Worm (Caenorhabditis elegans) whole organism, mixed stage, embryonic: ENCODE data around the gene C50E3.13.

Experiments used
- M03D4.4 ChIP-seq: sonication (generic microtip); optimal IDR thresholded peaks from 2 replicates; lab custom pipeline; 2017; ENCODE audit warnings: mild to moderate bottlenecking, missing genetic modification characterization, missing compliant biosample characterization
- bed-3 ChIP-seq: fragments of 200-800 bp; sonication (Bioruptor generic); optimal IDR thresholded peaks from 3 replicates; lab custom pipeline; 2018; ENCODE audit warnings: mild to moderate bottlenecking, missing genetic modification characterization, moderate library complexity, missing compliant biosample characterization
- ceh-39 ChIP-seq: fragments of 150-350 bp; optimal IDR thresholded peaks from 2 replicates; lab custom pipeline; 2014; ENCODE audit warnings: missing biosample characterization, missing genetic modification characterization
- ceh-43 ChIP-seq: fragments of 200-800 bp; sonication (Bioruptor generic); optimal IDR thresholded peaks from 2 replicates; lab custom pipeline; 2018; ENCODE audit warnings: mild to moderate bottlenecking, missing genetic modification characterization, moderate library complexity, missing compliant biosample characterization
- ceh-83 ChIP-seq: fragments of 200-800 bp; sonication (Bioruptor generic); optimal IDR thresholded peaks from 2 replicates; lab custom pipeline; 2018; ENCODE audit warnings: mild to moderate bottlenecking, missing genetic modification characterization, missing compliant biosample characterization
- ces-1 ChIP-seq: fragments of 150-350 bp; optimal IDR thresholded peaks from 2 replicates; lab custom pipeline; 2014; ENCODE audit warnings: missing biosample characterization, missing genetic modification reagents, missing genetic modification characterization
- cnd-1 ChIP-seq: fragments of 200-800 bp; sonication (Bioruptor generic); optimal IDR thresholded peaks from 2 replicates; lab custom pipeline; 2018; ENCODE audit warnings: mild to moderate bottlenecking, missing genetic modification characterization, missing compliant biosample characterization
- drap-1 ChIP-seq: fragments of 200-800 bp; sonication (Bioruptor generic); optimal IDR thresholded peaks from 3 replicates; lab custom pipeline; 2018; ENCODE audit warnings: mild to moderate bottlenecking, missing genetic modification characterization, missing compliant biosample characterization
- elt-1 ChIP-seq: sonication (generic microtip); optimal IDR thresholded peaks from 2 replicates; lab custom pipeline; 2017; ENCODE audit warnings: missing genetic modification characterization, mild to moderate bottlenecking, missing compliant biosample characterization, antibody characterized with exemption, moderate library complexity, borderline replicate concordance; ENCODE audit not compliant: insufficient read depth
- elt-3 ChIP-seq: fragments of 150-350 bp; optimal IDR thresholded peaks from 2 replicates; lab custom pipeline; 2014; ENCODE audit warnings: missing biosample characterization, missing genetic modification characterization
- flh-1 ChIP-seq: fragments of 200-800 bp; sonication (Bioruptor generic); optimal IDR thresholded peaks from 2 replicates; lab custom pipeline; 2018; ENCODE audit warnings: mild to moderate bottlenecking, missing genetic modification characterization, moderate library complexity, missing compliant biosample characterization
- ham-2 ChIP-seq: fragments of 200-800 bp; sonication (Bioruptor generic); optimal IDR thresholded peaks from 2 replicates; lab custom pipeline; 2018; ENCODE audit warnings: mild to moderate bottlenecking, missing genetic modification characterization, missing compliant biosample characterization
- hlh-1 ChIP-seq: fragments of 150-350 bp; optimal IDR thresholded peaks from 2 replicates; lab custom pipeline; 2014; ENCODE audit warnings: missing biosample characterization, missing genetic modification reagents, missing genetic modification characterization
- lin-13 ChIP-seq: fragments of 150-350 bp; optimal IDR thresholded peaks from 2 replicates; lab custom pipeline; 2014; ENCODE audit warnings: missing biosample characterization, missing genetic modification characterization
- lin-32 ChIP-seq: fragments of 200-800 bp; sonication (Bioruptor generic); optimal IDR thresholded peaks from 2 replicates; lab custom pipeline; 2018; ENCODE audit warnings: mild to moderate bottlenecking, missing genetic modification characterization, missing compliant biosample characterization
- lsy-2 ChIP-seq: fragments of 150-350 bp; optimal IDR thresholded peaks from 2 replicates; lab custom pipeline; 2014; ENCODE audit warnings: missing biosample characterization, missing genetic modification characterization
- mep-1 ChIP-seq: fragments of 150-350 bp; optimal IDR thresholded peaks from 2 replicates; lab custom pipeline; 2017; ENCODE audit warnings: missing biosample characterization, missing genetic modification reagents, missing genetic modification characterization, inconsistent platforms
- mls-2 ChIP-seq: sonication (generic microtip); optimal IDR thresholded peaks from 2 replicates; lab custom pipeline; 2016; ENCODE audit warnings: mild to moderate bottlenecking, missing genetic modification characterization, moderate library complexity, missing compliant biosample characterization
- nhr-12 ChIP-seq: fragments of 150-350 bp; optimal IDR thresholded peaks from 2 replicates; lab custom pipeline; 2014; ENCODE audit warnings: missing biosample characterization, missing genetic modification characterization
- nhr-2 ChIP-seq: fragments of 150-350 bp; optimal IDR thresholded peaks from 2 replicates; lab custom pipeline; 2014; ENCODE audit warnings: missing biosample characterization, missing genetic modification characterization
- nhr-237 ChIP-seq: fragments of 150-350 bp; optimal IDR thresholded peaks from 2 replicates; lab custom pipeline; 2014; ENCODE audit warnings: missing biosample characterization, missing genetic modification characterization
- nhr-28 ChIP-seq: fragments of 150-350 bp; optimal IDR thresholded peaks from 2 replicates; lab custom pipeline; 2014; ENCODE audit warnings: missing biosample characterization, missing genetic modification characterization
- nhr-76 ChIP-seq: sonication (generic microtip); optimal IDR thresholded peaks from 2 replicates; lab custom pipeline; 2017; ENCODE audit warnings: missing biosample characterization, missing genetic modification characterization
- pha-4 ChIP-seq: fragments of 150-350 bp; optimal IDR thresholded peaks from 2 replicates; lab custom pipeline; 2018; ENCODE audit warnings: missing biosample characterization, missing genetic modification reagents, missing genetic modification characterization
- snpc-4 ChIP-seq: fragments of 150-350 bp; optimal IDR thresholded peaks from 2 replicates; lab custom pipeline; 2014; ENCODE audit warnings: missing biosample characterization, missing genetic modification characterization
- sptf-1 ChIP-seq: sonication (generic microtip); optimal IDR thresholded peaks from 2 replicates; lab custom pipeline; 2017; ENCODE audit warnings: mild to moderate bottlenecking, missing genetic modification characterization, moderate library complexity, missing compliant biosample characterization
- tbx-8 ChIP-seq: fragments of 200-800 bp; sonication (Bioruptor generic); optimal IDR thresholded peaks from 2 replicates; lab custom pipeline; 2018; ENCODE audit warnings: mild to moderate bottlenecking, missing genetic modification characterization, moderate library complexity, missing compliant biosample characterization
- unc-120 ChIP-seq: sonication (generic microtip); optimal IDR thresholded peaks from 2 replicates; lab custom pipeline; 2017; ENCODE audit warnings: missing genetic modification characterization, missing compliant biosample characterization; ENCODE audit not compliant: poor library complexity, severe bottlenecking
- unc-62 ChIP-seq: fragments of 150-350 bp; optimal IDR thresholded peaks from 2 replicates; lab custom pipeline; 2014; ENCODE audit warnings: missing biosample characterization, missing genetic modification reagents, missing genetic modification characterization
- ztf-11 ChIP-seq: fragments of 150-350 bp; optimal IDR thresholded peaks from 2 replicates; lab custom pipeline; 2014; ENCODE audit warnings: missing biosample characterization, missing genetic modification characterization

Gene C50E3.13

ce11 chrV:7634657-7635056, 10.6 kb upstream of the C50E3.13 start, which contains the start of gene srd-31:
Gene srd-31, minus strand, starts transcription at chrV:7634757.
- TF ChIP-seq ceh-43 (GFP tag; lab: Kevin White, UChicago) = no peak
- no peak for TF ChIP-seq hlh-1 (tag; lab: Kevin White, UChicago)
- TF ChIP-seq mep-1 (tag; lab: Kevin White, UChicago) = no peak
- no peak for TF ChIP-seq nhr-2 (tag; lab: Kevin White, UChicago)
- no peak for TF ChIP-seq bed-3
- TF ChIP-seq nhr-76 (tag; lab: Kevin White, UChicago) = no peak
- TF ChIP-seq elt-3 = no peak
- no peak for TF ChIP-seq lin-13 (tag; lab: Kevin White, UChicago)
- no peak for TF ChIP-seq nhr-237 (tag; lab: Kevin White, UChicago)
- TF ChIP-seq nhr-28 (tag; lab: Kevin White, UChicago) = no peak
- no peak for TF ChIP-seq nhr-12 (tag; lab: Kevin White, UChicago)
- TF ChIP-seq ces-1 (GFP tag; lab: Kevin White, UChicago) = no peak
- TF ChIP-seq cnd-1 (tag; lab: Kevin White, UChicago) = no peak
- TF ChIP-seq elt-1 (tag; lab: Kevin White, UChicago) = no peak
- TF ChIP-seq flh-1 (GFP tag; lab: Kevin White, UChicago) = no peak
- no peak for TF ChIP-seq drap-1 (GFP tag; lab: Kevin White, UChicago)

- TF ChIP-seq bed-3 = no peak
- TF ChIP-seq mls-2 = no peak
- no peak for TF ChIP-seq nhr-237 (tag; lab: Kevin White, UChicago)
- TF ChIP-seq ceh-83 = no peak
- no peak for TF ChIP-seq snpc-4 (tag; lab: Kevin White, UChicago)
- TF ChIP-seq elt-1 (tag; lab: Kevin White, UChicago) = no peak
- no peak for TF ChIP-seq M03D4.4 (tag; lab: Kevin White, UChicago)
- no peak for TF ChIP-seq lin-32 (GFP tag; lab: Kevin White, UChicago)
Observed at ce11 chrV:7631732-7632131, 7.7 kb upstream of the C50E3.13 start, which contains the start of gene srd-25. Gene srd-25, plus strand, starts transcription at chrV:7632032.

- TF ChIP-seq mep-1 (tag; lab: Kevin White, UChicago) = no peak
Observed at ce11 chrV:7629504-7629903, 5.5 kb upstream of the C50E3.13 start, which contains the start of gene srd-30. Gene srd-30, plus strand, starts transcription at chrV:7629804.

ce11 chrV:7626550-7626949, 2.5 kb upstream of the C50E3.13 start, which contains the start of gene F07C4.6:
Gene F07C4.6, plus strand, starts transcription at chrV:7626850.
- no peak for TF ChIP-seq sptf-1 (tag; lab: Kevin White, UChicago)
- no peak for TF ChIP-seq ham-2
- no peak for TF ChIP-seq unc-120 (tag; lab: Kevin White, UChicago)
- no peak for TF ChIP-seq lsy-2
- no peak for TF ChIP-seq nhr-237 (tag; lab: Kevin White, UChicago)
- no peak for TF ChIP-seq cnd-1 (tag; lab: Kevin White, UChicago)
- TF ChIP-seq ceh-39 (tag; lab: Kevin White, UChicago) = no peak
- TF ChIP-seq nhr-76 (tag; lab: Kevin White, UChicago) = no peak
- TF ChIP-seq ces-1 (GFP tag; lab: Kevin White, UChicago) = no peak
- no peak for TF ChIP-seq lin-13 (tag; lab: Kevin White, UChicago)
- no peak for TF ChIP-seq tbx-8 (GFP tag; lab: Kevin White, UChicago)
- no peak for TF ChIP-seq pha-4 (tag; lab: Kevin White, UChicago)
- TF ChIP-seq unc-62 (GFP tag; lab: Kevin White, UChicago) = no peak
- no peak for TF ChIP-seq nhr-2 (tag; lab: Kevin White, UChicago)
- no peak for TF ChIP-seq lin-32 (GFP tag; lab: Kevin White, UChicago)
- no peak for TF ChIP-seq bed-3
- no peak for TF ChIP-seq ceh-83
- TF ChIP-seq nhr-28 (tag; lab: Kevin White, UChicago) = no peak

ce11 chrV:7624652-7625051, 600 bp upstream of the C50E3.13 start, which contains the start of gene grsp-4:
Gene grsp-4, plus strand, starts transcription at chrV:7624952.
- TF ChIP-seq ceh-39 (tag; lab: Kevin White, UChicago) (no peak), nhr-2 (tag; lab: Kevin White, UChicago) (no peak), nhr-28 (tag; lab: Kevin White, UChicago) (no peak), ceh-43 (GFP tag; lab: Kevin White, UChicago) (no peak), ztf-11 (no peak)
